Worm (Caenorhabditis elegans) whole organism, late embryonic: ENCODE data around the gene Y7A5A.6.

Source experiments
- C08G9.2 ChIP-seq: sonication (generic microtip); optimal IDR thresholded peaks from 2 replicates; lab custom pipeline; 2016; ENCODE audit warnings: mild to moderate bottlenecking, missing genetic modification characterization, moderate library complexity, missing compliant biosample characterization
- C38D4.7 ChIP-seq: fragments of 200-800 bp; sonication (Bioruptor generic); optimal IDR thresholded peaks from 2 replicates; lab custom pipeline; 2018; ENCODE audit warnings: mild to moderate bottlenecking, missing genetic modification characterization, moderate library complexity, missing compliant biosample characterization
- F13H6.1 ChIP-seq: sonication (generic microtip); optimal IDR thresholded peaks from 2 replicates; lab custom pipeline; 2016; ENCODE audit warnings: missing genetic modification characterization, missing compliant biosample characterization
- K09A11.1 ChIP-seq: sonication (generic microtip); optimal IDR thresholded peaks from 2 replicates; lab custom pipeline; 2017; ENCODE audit warnings: antibody characterized with exemption, mild to moderate bottlenecking, missing genetic modification characterization, missing compliant biosample characterization; ENCODE audit not compliant: insufficient read depth
- Y22D7AL.16 ChIP-seq: sonication (generic microtip); optimal IDR thresholded peaks from 2 replicates; lab custom pipeline; 2016; ENCODE audit warnings: missing genetic modification characterization, missing compliant biosample characterization
- ama-1 ChIP-seq: fragments of 150-350 bp; optimal IDR thresholded peaks from 2 replicates; lab custom pipeline; 2014
- ceh-19 ChIP-seq: fragments of 200-800 bp; sonication (Bioruptor generic); optimal IDR thresholded peaks from 2 replicates; lab custom pipeline; 2018; ENCODE audit warnings: mild to moderate bottlenecking, missing genetic modification characterization, missing compliant biosample characterization
- ceh-22 ChIP-seq: sonication (generic microtip); optimal IDR thresholded peaks from 2 replicates; lab custom pipeline; 2017; ENCODE audit warnings: missing biosample characterization, missing genetic modification characterization
- ceh-30 ChIP-seq: fragments of 150-350 bp; optimal IDR thresholded peaks from 2 replicates; lab custom pipeline; 2014; ENCODE audit warnings: missing biosample characterization, missing genetic modification characterization
- ceh-31 ChIP-seq: sonication (generic microtip); optimal IDR thresholded peaks from 2 replicates; lab custom pipeline; 2016; ENCODE audit warnings: missing genetic modification characterization, missing compliant biosample characterization
- ceh-34 ChIP-seq: sonication (generic microtip); optimal IDR thresholded peaks from 2 replicates; lab custom pipeline; 2016; ENCODE audit warnings: mild to moderate bottlenecking, missing genetic modification characterization, missing compliant biosample characterization
- ceh-45 ChIP-seq: fragments of 200-800 bp; sonication (Bioruptor generic); IDR thresholded peaks from 2 replicates; pipeline ENCODE4 v1.3.6; 2022; ENCODE audit warnings: missing genetic modification reagents, missing genetic modification characterization, missing compliant biosample characterization
- ceh-6 ChIP-seq: fragments of 200-800 bp; sonication (Bioruptor generic); optimal IDR thresholded peaks from 2 replicates; lab custom pipeline; 2018; ENCODE audit warnings: mild to moderate bottlenecking, missing genetic modification characterization, missing compliant biosample characterization
- ceh-9 ChIP-seq: sonication (generic microtip); optimal IDR thresholded peaks from 2 replicates; lab custom pipeline; 2016; ENCODE audit warnings: mild to moderate bottlenecking, missing genetic modification characterization, inconsistent platforms, missing compliant biosample characterization
- che-1 ChIP-seq: sonication (generic microtip); optimal IDR thresholded peaks from 2 replicates; lab custom pipeline; 2016; ENCODE audit warnings: mild to moderate bottlenecking, missing genetic modification characterization, missing compliant biosample characterization
- dve-1 ChIP-seq: sonication (generic microtip); optimal IDR thresholded peaks from 2 replicates; lab custom pipeline; 2017; ENCODE audit warnings: antibody characterized with exemption, mild to moderate bottlenecking, missing genetic modification characterization, missing compliant biosample characterization
- elt-2 ChIP-seq: sonication (generic microtip); optimal IDR thresholded peaks from 2 replicates; lab custom pipeline; 2016; ENCODE audit warnings: missing genetic modification reagents, missing genetic modification characterization, missing compliant biosample characterization
- ets-4 ChIP-seq: sonication (generic microtip); optimal IDR thresholded peaks from 2 replicates; lab custom pipeline; 2016; ENCODE audit warnings: missing genetic modification characterization, missing compliant biosample characterization
- eyg-1 ChIP-seq: sonication (generic microtip); optimal IDR thresholded peaks from 2 replicates; lab custom pipeline; 2016; ENCODE audit warnings: missing genotype, missing genetic modification characterization, missing compliant biosample characterization
- fkh-6 ChIP-seq: sonication (generic microtip); optimal IDR thresholded peaks from 2 replicates; lab custom pipeline; 2016; ENCODE audit warnings: missing genetic modification characterization, missing compliant biosample characterization
- gmeb-2 ChIP-seq: sonication (generic microtip); optimal IDR thresholded peaks from 2 replicates; lab custom pipeline; 2016; ENCODE audit warnings: missing genetic modification characterization, inconsistent platforms, missing compliant biosample characterization
- hlh-13 ChIP-seq: fragments of 200-800 bp; sonication (Bioruptor generic); optimal IDR thresholded peaks from 2 replicates; lab custom pipeline; 2018; ENCODE audit warnings: mild to moderate bottlenecking, missing genetic modification characterization, missing compliant biosample characterization
- hlh-15 ChIP-seq: sonication (generic microtip); optimal IDR thresholded peaks from 2 replicates; lab custom pipeline; 2016; ENCODE audit warnings: missing genetic modification characterization, missing compliant biosample characterization
- hlh-30 ChIP-seq: sonication (generic microtip); optimal IDR thresholded peaks from 2 replicates; lab custom pipeline; 2017; ENCODE audit warnings: antibody characterized with exemption, missing genetic modification characterization, missing compliant biosample characterization; ENCODE audit not compliant: insufficient read depth
- hlh-6 ChIP-seq: sonication (generic microtip); optimal IDR thresholded peaks from 2 replicates; lab custom pipeline; 2016; ENCODE audit warnings: missing genotype, missing genetic modification characterization, missing compliant biosample characterization
- hlh-8 ChIP-seq: sonication (generic microtip); optimal IDR thresholded peaks from 2 replicates; lab custom pipeline; 2016; ENCODE audit warnings: missing genotype, missing genetic modification characterization, missing compliant biosample characterization
- lim-6 ChIP-seq: sonication (generic microtip); optimal IDR thresholded peaks from 2 replicates; lab custom pipeline; 2016; ENCODE audit warnings: missing genetic modification characterization, missing compliant biosample characterization
- lin-11 ChIP-seq: fragments of 200-800 bp; sonication (Bioruptor generic); optimal IDR thresholded peaks from 2 replicates; lab custom pipeline; 2018; ENCODE audit warnings: mild to moderate bottlenecking, missing genetic modification characterization, missing compliant biosample characterization
- madf-2 ChIP-seq: sonication (generic microtip); optimal IDR thresholded peaks from 2 replicates; lab custom pipeline; 2017; ENCODE audit warnings: missing genetic modification characterization, missing compliant biosample characterization
- mec-3 ChIP-seq: sonication (generic microtip); optimal IDR thresholded peaks from 2 replicates; lab custom pipeline; 2016; ENCODE audit warnings: borderline replicate concordance, missing genetic modification characterization, missing compliant biosample characterization
- nhr-232 ChIP-seq: sonication (generic microtip); optimal IDR thresholded peaks from 2 replicates; lab custom pipeline; 2016; ENCODE audit warnings: missing genetic modification characterization, missing compliant biosample characterization
- npax-4 ChIP-seq: sonication (generic microtip); optimal IDR thresholded peaks from 2 replicates; lab custom pipeline; 2016; ENCODE audit warnings: missing genetic modification characterization, missing compliant biosample characterization
- odd-2 ChIP-seq: sonication (generic microtip); optimal IDR thresholded peaks from 2 replicates; lab custom pipeline; 2017; ENCODE audit warnings: antibody characterized with exemption, mild to moderate bottlenecking, missing genetic modification characterization, missing compliant biosample characterization
- pag-3 ChIP-seq: sonication (generic microtip); optimal IDR thresholded peaks from 2 replicates; lab custom pipeline; 2016; ENCODE audit warnings: missing compliant biosample characterization, missing genetic modification characterization, borderline replicate concordance
- pat-9 ChIP-seq: fragments of 200-800 bp; sonication (Bioruptor generic); optimal IDR thresholded peaks from 2 replicates; lab custom pipeline; 2018; ENCODE audit warnings: mild to moderate bottlenecking, missing genetic modification characterization, moderate library complexity, missing compliant biosample characterization
- pha-4 ChIP-seq: fragments of 150-350 bp; optimal IDR thresholded peaks from 2 replicates; lab custom pipeline; 2018; ENCODE audit warnings: missing biosample characterization, missing genetic modification reagents, missing genetic modification characterization
- pqm-1 ChIP-seq: sonication (generic microtip); optimal IDR thresholded peaks from 2 replicates; lab custom pipeline; 2016; ENCODE audit warnings: missing genetic modification characterization, missing compliant biosample characterization
- pros-1 ChIP-seq: fragments of 150-350 bp; optimal IDR thresholded peaks from 2 replicates; lab custom pipeline; 2014; ENCODE audit warnings: missing biosample characterization, missing genetic modification reagents, missing genetic modification characterization
- ref-2 ChIP-seq: sonication (generic microtip); optimal IDR thresholded peaks from 2 replicates; lab custom pipeline; 2016; ENCODE audit warnings: missing genetic modification characterization, missing compliant biosample characterization
- rnt-1 ChIP-seq: sonication (generic microtip); optimal IDR thresholded peaks from 2 replicates; lab custom pipeline; 2016; ENCODE audit warnings: missing genetic modification characterization, missing compliant biosample characterization
- sdc-2 ChIP-seq: sonication (generic microtip); optimal IDR thresholded peaks from 2 replicates; lab custom pipeline; 2016; ENCODE audit warnings: missing genotype, missing genetic modification characterization, missing compliant biosample characterization
- sox-2 ChIP-seq: fragments of 200-800 bp; sonication (Bioruptor generic); IDR thresholded peaks from 2 replicates; pipeline ENCODE4 v1.3.6; 2022; ENCODE audit warnings: missing genetic modification reagents, missing genetic modification characterization, missing compliant biosample characterization
- sox-4 ChIP-seq: sonication (generic microtip); optimal IDR thresholded peaks from 2 replicates; lab custom pipeline; 2017; ENCODE audit warnings: mild to moderate bottlenecking, missing genetic modification characterization, inconsistent platforms, missing compliant biosample characterization
- tbx-7 ChIP-seq: sonication (generic microtip); optimal IDR thresholded peaks from 2 replicates; lab custom pipeline; 2016; ENCODE audit warnings: missing genotype, missing genetic modification characterization, missing compliant biosample characterization
- ttx-3 ChIP-seq: sonication (generic microtip); optimal IDR thresholded peaks from 2 replicates; lab custom pipeline; 2016; ENCODE audit warnings: missing genetic modification reagents, missing genetic modification characterization, missing compliant biosample characterization
- unc-3 ChIP-seq, 2 experiments: fragments of 200-800 bp in 1 of 2; sonication (Bioruptor generic) in 1 of 2; sonication (generic microtip) in 1 of 2; conservative IDR thresholded peaks in 1 of 2; optimal IDR thresholded peaks in 1 of 2; 2 replicates each; pipeline versions ENCODE4 v1.3.6 to Lab custom; 2016 to 2022; ENCODE audit warnings: missing compliant biosample characterization in 2 of 2, missing genetic modification characterization in 2 of 2, missing genetic modification reagents in 1 of 2
- unc-42 ChIP-seq: sonication (generic microtip); optimal IDR thresholded peaks from 2 replicates; lab custom pipeline; 2016; ENCODE audit warnings: missing genotype, missing genetic modification characterization, missing compliant biosample characterization
- unc-55 ChIP-seq: sonication (generic microtip); optimal IDR thresholded peaks from 2 replicates; lab custom pipeline; 2017; ENCODE audit warnings: missing biosample characterization, missing genetic modification reagents, missing genetic modification characterization
- unc-86 ChIP-seq: sonication (generic microtip); optimal IDR thresholded peaks from 2 replicates; lab custom pipeline; 2016; ENCODE audit warnings: missing genetic modification characterization, missing compliant biosample characterization

The Y7A5A.6 gene

DNA sequence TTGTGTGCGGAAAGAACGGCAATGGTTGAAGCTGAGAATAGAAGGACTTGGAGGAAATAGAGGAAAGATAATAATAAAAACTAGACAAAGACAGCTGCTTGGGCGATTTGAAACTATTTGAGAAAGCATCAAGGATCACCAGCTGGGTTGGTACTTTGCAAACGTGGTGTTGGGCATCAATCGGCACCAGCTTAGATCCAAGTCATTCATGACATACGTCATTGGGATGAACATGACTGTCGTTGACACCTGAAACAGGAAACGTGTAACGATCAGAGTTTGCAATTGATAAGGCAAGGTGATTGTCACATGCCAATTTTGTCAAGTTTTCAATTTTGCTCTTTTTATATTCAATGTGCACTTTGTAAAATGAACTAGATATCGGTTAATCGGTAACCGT lies 43.0 kb upstream of the Y7A5A.6 start:
- no peak for TF ChIP-seq sdc-2 (tag; lab: Kevin White, UChicago)

DNA sequence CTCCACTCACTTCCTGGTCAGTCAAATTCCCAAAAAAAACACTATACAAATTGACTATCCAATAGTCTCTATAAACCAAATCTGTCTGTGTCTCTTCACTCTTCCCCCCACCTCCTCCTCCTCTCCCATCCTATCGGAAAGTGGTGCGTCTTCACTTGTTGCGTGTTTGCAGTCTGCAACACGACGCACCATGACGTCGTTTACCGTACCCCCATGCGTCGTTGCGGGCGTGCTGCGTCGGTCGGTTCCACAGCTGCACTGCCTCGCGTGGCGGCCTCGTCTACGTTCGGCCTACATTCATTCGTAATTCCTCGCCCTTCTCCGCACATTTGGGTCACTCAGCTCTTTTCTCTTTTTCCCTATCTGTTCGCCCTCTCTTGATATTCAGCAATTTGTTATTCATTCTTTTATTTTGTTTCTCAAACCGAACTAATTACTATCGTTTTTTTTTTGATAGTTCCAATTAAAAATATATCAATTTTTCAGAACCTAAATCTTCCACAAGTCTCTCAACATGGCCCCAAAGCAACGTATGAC lies 41.7 kb upstream of the Y7A5A.6 start, which contains the start of gene serp-1.1:
Gene serp-1.1 (plus strand): TSS at position 487 of the 537 bp plus-strand sequence.
- TF ChIP-seq C38D4.7 (GFP tag; lab: Kevin White, UChicago) (peak; percentile 28), sox-2 (GFP tag; lab: Robert Waterston, UW) (no peak), tbx-7 (peak; percentile 74), eyg-1 (peak; percentile 55), ama-1 (no peak), hlh-30 (tag; lab: Kevin White, UChicago) (peak; percentile 74), ceh-19 (GFP tag; lab: Kevin White, UChicago) (peak; percentile 37), K09A11.1 (tag; lab: Kevin White, UChicago) (peak; percentile 44), pqm-1 (tag; lab: Kevin White, UChicago) (peak; percentile 80), lin-11 (tag; lab: Kevin White, UChicago) (peak; percentile 13), odd-2 (tag; lab: Kevin White, UChicago) (no peak), pha-4 (no peak), hlh-8 (tag; lab: Kevin White, UChicago) (peak; percentile 77), sdc-2 (tag; lab: Kevin White, UChicago) (peak; percentile 93), ceh-6 (GFP tag; lab: Kevin White, UChicago) (peak; percentile 62), unc-86 (tag; lab: Kevin White, UChicago) (peak; percentile 38), madf-2 (tag; lab: Kevin White, UChicago) (peak; percentile 70), nhr-232 (tag; lab: Kevin White, UChicago) (peak; percentile 48), hlh-15 (tag; lab: Kevin White, UChicago) (no peak), ttx-3 (tag; lab: Kevin White, UChicago) (peak; percentile 21), ceh-31 (tag; lab: Kevin White, UChicago) (peak; percentile 97), F13H6.1 (tag; lab: Kevin White, UChicago) (peak; percentile 88), mec-3 (tag; lab: Kevin White, UChicago) (peak; percentile 66), npax-4 (tag; lab: Kevin White, UChicago) (peak; percentile 6), ceh-22 (tag; lab: Kevin White, UChicago) (peak; percentile 88), Y22D7AL.16 (tag; lab: Kevin White, UChicago) (no peak), elt-2 (tag; lab: Kevin White, UChicago) (peak; percentile 89), pag-3 (tag; lab: Kevin White, UChicago) (peak; percentile 52), sox-4 (tag; lab: Kevin White, UChicago) (peak; percentile 62), ref-2 (peak; percentile 96), hlh-13 (GFP tag; lab: Kevin White, UChicago) (no peak), unc-42 (peak; percentile 81), che-1 (tag; lab: Kevin White, UChicago) (no peak), pros-1 (tag; lab: Kevin White, UChicago) (peak; percentile 98), ceh-30 (tag; lab: Kevin White, UChicago) (no peak), unc-3 (GFP tag; conservative IDR thresholded peaks at IDR 0.05; lab: Robert Waterston, UW) (peak; percentile 44; the same call in 1 of the 2 replicates), unc-3 (tag; optimal IDR thresholded peaks at IDR 0.05; lab: Kevin White, UChicago) (peak; percentile 62), rnt-1 (tag; lab: Kevin White, UChicago) (peak; percentile 94), ceh-9 (no peak), dve-1 (tag; lab: Kevin White, UChicago) (peak; percentile 78), pat-9 (peak; percentile 49), fkh-6 (peak; percentile 24), ceh-34 (peak; percentile 92), lim-6 (tag; lab: Kevin White, UChicago) (no peak), gmeb-2 (tag; lab: Kevin White, UChicago) (no peak), ets-4 (tag; lab: Kevin White, UChicago) (peak; percentile 78), hlh-6 (tag; lab: Kevin White, UChicago) (peak; percentile 61), unc-55 (GFP tag; lab: Kevin White, UChicago) (peak; percentile 78), C08G9.2 (tag; lab: Kevin White, UChicago) (peak; percentile 75), ceh-45 (GFP tag; lab: Robert Waterston, UW) (no peak)
